Worm (Caenorhabditis elegans) whole organism, L2 larva: Measurements from ENCODE around the gene F56D6.19.

ENCODE experiments used
- F13H6.1 ChIP-seq: sonication (generic microtip); optimal IDR thresholded peaks from 2 replicates; lab custom pipeline; 2016; ENCODE audit warnings: missing genetic modification characterization, missing compliant biosample characterization
- Y55F3AM.14 ChIP-seq: fragments of 200-800 bp; sonication (Bioruptor generic); optimal IDR thresholded peaks from 2 replicates; lab custom pipeline; 2018; ENCODE audit warnings: mild to moderate bottlenecking, missing genetic modification characterization, missing compliant biosample characterization
- aly-2 ChIP-seq: fragments of 150-350 bp; optimal IDR thresholded peaks from 2 replicates; lab custom pipeline; 2014; ENCODE audit warnings: missing biosample characterization, missing genetic modification characterization
- ama-1 ChIP-seq: fragments of 150-350 bp; optimal IDR thresholded peaks from 2 replicates; lab custom pipeline; 2018; ENCODE audit warnings: inconsistent platforms
- ceh-16 ChIP-seq: fragments of 150-350 bp; optimal IDR thresholded peaks from 2 replicates; lab custom pipeline; 2014; ENCODE audit warnings: missing biosample characterization, missing genetic modification characterization
- lin-39 ChIP-seq: fragments of 150-350 bp; optimal IDR thresholded peaks from 2 replicates; lab custom pipeline; 2014; ENCODE audit warnings: missing biosample characterization, missing genetic modification reagents, missing genetic modification characterization
- lsy-2 ChIP-seq, 2 experiments: fragments of 150-350 bp in 1 of 2; sonication (generic microtip) in 1 of 2; optimal IDR thresholded peaks; 2 replicates each; lab custom pipeline; 2014 to 2017; ENCODE audit warnings: missing biosample characterization in 2 of 2, missing genetic modification characterization in 2 of 2
- nhr-11 ChIP-seq: fragments of 150-350 bp; optimal IDR thresholded peaks from 2 replicates; lab custom pipeline; 2014; ENCODE audit warnings: missing biosample characterization, missing genetic modification characterization
- nhr-129 ChIP-seq: fragments of 150-350 bp; optimal IDR thresholded peaks from 2 replicates; lab custom pipeline; 2014; ENCODE audit warnings: missing biosample characterization, missing genetic modification characterization
- nhr-237 ChIP-seq: fragments of 150-350 bp; optimal IDR thresholded peaks from 2 replicates; lab custom pipeline; 2014; ENCODE audit warnings: missing biosample characterization, missing genetic modification characterization
- nhr-25 ChIP-seq: fragments of 150-350 bp; sonication (generic microtip); optimal IDR thresholded peaks from 3 replicates; lab custom pipeline; 2014; ENCODE audit warnings: missing biosample characterization, missing genetic modification characterization
- nhr-6 ChIP-seq: fragments of 150-350 bp; optimal IDR thresholded peaks from 2 replicates; lab custom pipeline; 2014; ENCODE audit warnings: missing biosample characterization, missing genetic modification characterization
- unc-62 ChIP-seq: fragments of 150-350 bp; optimal IDR thresholded peaks from 2 replicates; lab custom pipeline; 2014; ENCODE audit warnings: missing biosample characterization, missing genetic modification reagents, missing genetic modification characterization
- zag-1 ChIP-seq: fragments of 150-350 bp; optimal IDR thresholded peaks from 2 replicates; lab custom pipeline; 2014; ENCODE audit warnings: missing biosample characterization, missing genetic modification characterization

DNA sequence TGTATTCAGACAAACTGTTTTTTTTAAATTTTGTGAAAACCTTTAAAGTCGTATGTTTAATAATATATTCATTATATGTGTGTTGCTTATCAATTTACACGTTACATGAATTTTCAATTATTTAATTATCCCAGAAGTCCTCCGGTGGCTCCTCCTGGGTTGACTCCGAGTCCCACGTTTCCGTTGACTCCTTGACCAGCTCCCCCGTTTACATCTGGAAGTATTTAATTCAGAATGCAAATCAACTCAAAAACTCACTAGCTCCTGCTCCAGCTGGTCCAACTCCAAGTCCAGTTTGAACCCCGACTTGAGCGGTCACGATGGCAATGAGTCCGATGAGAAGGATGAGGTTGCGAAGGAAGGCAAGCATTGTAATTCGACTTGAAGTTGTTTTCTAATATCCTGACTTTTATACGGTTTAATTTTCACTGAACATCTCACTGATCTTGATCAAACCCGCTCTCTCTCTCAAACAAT, 20.5 kb upstream of the F56D6.19 start, which contains the start of gene F56D6.8:
- TF ChIP-seq zag-1 (tag; lab: Kevin White, UChicago) (no peak), nhr-6 (tag; lab: Kevin White, UChicago) (no peak), ceh-16 (tag; lab: Kevin White, UChicago) (no peak), nhr-11 (tag; lab: Kevin White, UChicago) (no peak), unc-62 (no peak), nhr-25 (tag; lab: Kevin White, UChicago) (no peak), lsy-2 (tag; optimal IDR thresholded peaks at IDR 0.05; lab: Kevin White, UChicago) (no peak), nhr-237 (tag; lab: Kevin White, UChicago) (no peak), aly-2 (tag; lab: Kevin White, UChicago) (no peak), ama-1 (no peak), Y55F3AM.14 (GFP tag; lab: Kevin White, UChicago) (no peak), F13H6.1 (no peak), lin-39 (tag; lab: Kevin White, UChicago) (no peak), nhr-129 (tag; lab: Kevin White, UChicago) (no peak)
